Worm (Caenorhabditis elegans) whole organism, L4 larva: ENCODE data around the gene clc-2.
A peak's percentile ranks its signal among the peaks of the same experiment; 100 is the strongest.

ENCODE experiments used
- F10B5.3 ChIP-seq: sonication (generic microtip); optimal IDR thresholded peaks from 2 replicates; lab custom pipeline; 2016; ENCODE audit warnings: mild to moderate bottlenecking, missing genetic modification characterization, missing compliant biosample characterization
- F26F4.8 ChIP-seq: fragments of 200-800 bp; sonication (Bioruptor generic); conservative IDR thresholded peaks from 2 replicates; pipeline ENCODE4 v1.3.6; 2022; ENCODE audit warnings: missing genetic modification characterization, missing compliant biosample characterization
- F49E8.2 ChIP-seq: sonication (generic microtip); optimal IDR thresholded peaks from 2 replicates; lab custom pipeline; 2016; ENCODE audit warnings: missing compliant biosample characterization, mild to moderate bottlenecking, missing genetic modification characterization, borderline replicate concordance
- T20F7.1 ChIP-seq: fragments of 200-800 bp; sonication (Bioruptor generic); optimal IDR thresholded peaks from 2 replicates; lab custom pipeline; 2018; ENCODE audit warnings: mild to moderate bottlenecking, missing genetic modification characterization, missing compliant biosample characterization
- T26A8.4 ChIP-seq: fragments of 200-800 bp; sonication (Bioruptor generic); IDR thresholded peaks from 2 replicates; pipeline ENCODE4 v1.3.6; 2022; ENCODE audit warnings: missing genetic modification characterization, missing compliant biosample characterization
- Y105C5A.15 ChIP-seq: fragments of 200-800 bp; sonication (Bioruptor generic); IDR thresholded peaks from 2 replicates; pipeline ENCODE4 v1.3.6; 2022; ENCODE audit warnings: missing genetic modification characterization, missing compliant biosample characterization
- aha-1 ChIP-seq: fragments of 150-350 bp; peaks from one replicate; lab custom pipeline; 2014; ENCODE audit warnings: missing biosample characterization, missing genetic modification characterization
- arid-1 ChIP-seq: fragments of 200-800 bp; sonication (Bioruptor generic); conservative IDR thresholded peaks from 2 replicates; pipeline ENCODE4 v1.3.6; 2022; ENCODE audit warnings: missing genetic modification reagents, missing genetic modification characterization, missing compliant biosample characterization
- ceh-20 ChIP-seq: fragments of 200-800 bp; sonication (Bioruptor generic); IDR thresholded peaks from 2 replicates; pipeline ENCODE4 v1.3.6; 2022; ENCODE audit warnings: missing genetic modification reagents, missing genetic modification characterization, missing compliant biosample characterization
- ceh-44 ChIP-seq: fragments of 200-800 bp; sonication (Bioruptor generic); IDR thresholded peaks from 2 replicates; pipeline ENCODE4 v1.3.6; 2022; ENCODE audit warnings: missing genetic modification reagents, missing genetic modification characterization, missing compliant biosample characterization
- ceh-82 ChIP-seq: sonication (generic microtip); optimal IDR thresholded peaks from 2 replicates; lab custom pipeline; 2017; ENCODE audit warnings: missing biosample characterization, missing genetic modification characterization
- cey-2 ChIP-seq: sonication (generic microtip); optimal IDR thresholded peaks from 3 replicates; lab custom pipeline; 2017; ENCODE audit warnings: missing genetic modification characterization, mild to moderate bottlenecking, missing compliant biosample characterization, antibody characterized with exemption, borderline replicate concordance; ENCODE audit not compliant: insufficient read depth
- daf-16 ChIP-seq, 3 experiments: sonication (generic microtip); optimal IDR thresholded peaks; 2 replicates each; lab custom pipeline; 2016 to 2017; ENCODE audit warnings: missing genetic modification characterization in 3 of 3, missing genetic modification reagents in 3 of 3, mild to moderate bottlenecking in 2 of 3, missing compliant biosample characterization in 2 of 3, missing biosample characterization in 1 of 3, moderate library complexity in 1 of 3
- daf-19 ChIP-seq: fragments of 200-800 bp; sonication (Bioruptor generic); conservative IDR thresholded peaks from 2 replicates; pipeline ENCODE4 v1.3.6; 2022; ENCODE audit warnings: missing genetic modification characterization, missing compliant biosample characterization
- dmd-8 ChIP-seq: fragments of 200-800 bp; sonication (Bioruptor generic); IDR thresholded peaks from 2 replicates; pipeline ENCODE4 v1.3.6; 2022; ENCODE audit warnings: missing genetic modification characterization, missing compliant biosample characterization
- dpl-1 ChIP-seq: fragments of 150-350 bp; optimal IDR thresholded peaks from 2 replicates; lab custom pipeline; 2014; ENCODE audit warnings: missing biosample characterization, missing genetic modification reagents, missing genetic modification characterization
- dve-1 ChIP-seq: sonication (generic microtip); optimal IDR thresholded peaks from 2 replicates; lab custom pipeline; 2017; ENCODE audit warnings: antibody characterized with exemption, mild to moderate bottlenecking, missing genetic modification characterization, missing compliant biosample characterization; ENCODE audit not compliant: insufficient read depth
- egl-27 ChIP-seq: sonication (generic microtip); optimal IDR thresholded peaks from 3 replicates; lab custom pipeline; 2017; ENCODE audit warnings: missing biosample characterization, missing genetic modification reagents, missing genetic modification characterization
- fkh-10 ChIP-seq: fragments of 150-350 bp; optimal IDR thresholded peaks from 2 replicates; lab custom pipeline; 2014; ENCODE audit warnings: missing biosample characterization, missing genetic modification reagents, missing genetic modification characterization
- fos-1 ChIP-seq: fragments of 150-350 bp; optimal IDR thresholded peaks from 2 replicates; lab custom pipeline; 2014; ENCODE audit warnings: missing biosample characterization, missing genetic modification characterization
- hlh-30 ChIP-seq: sonication (generic microtip); optimal IDR thresholded peaks from 2 replicates; lab custom pipeline; 2017; ENCODE audit warnings: antibody characterized with exemption, mild to moderate bottlenecking, missing genetic modification characterization, missing compliant biosample characterization; ENCODE audit not compliant: insufficient read depth
- jun-1 ChIP-seq: fragments of 150-350 bp; optimal IDR thresholded peaks from 2 replicates; lab custom pipeline; 2014; ENCODE audit warnings: missing biosample characterization, missing genetic modification reagents, missing genetic modification characterization
- lim-7 ChIP-seq: fragments of 200-800 bp; sonication (Bioruptor generic); IDR thresholded peaks from 2 replicates; pipeline ENCODE4 v1.3.6; 2022; ENCODE audit warnings: missing genetic modification characterization, missing compliant biosample characterization
- lin-13 ChIP-seq: fragments of 150-350 bp; optimal IDR thresholded peaks from 2 replicates; lab custom pipeline; 2014; ENCODE audit warnings: missing biosample characterization, missing genetic modification reagents, missing genetic modification characterization
- madf-5 ChIP-seq, 2 experiments: fragments of 200-800 bp; sonication (Bioruptor generic); IDR thresholded peaks; 2 replicates each; pipeline ENCODE4 v1.3.6; 2022; ENCODE audit warnings: missing compliant biosample characterization in 2 of 2, missing genetic modification characterization in 2 of 2
- madf-9 ChIP-seq: fragments of 200-800 bp; sonication (Bioruptor generic); conservative IDR thresholded peaks from 2 replicates; pipeline ENCODE4 v1.3.6; 2022; ENCODE audit warnings: missing genetic modification reagents, missing genetic modification characterization, missing compliant biosample characterization
- mes-2 ChIP-seq: sonication (generic microtip); optimal IDR thresholded peaks from 2 replicates; lab custom pipeline; 2016; ENCODE audit warnings: missing genotype, mild to moderate bottlenecking, missing genetic modification characterization, missing compliant biosample characterization; ENCODE audit not compliant: poor library complexity, severe bottlenecking
- mxl-2 ChIP-seq: fragments of 200-800 bp; sonication (Bioruptor generic); conservative IDR thresholded peaks from 2 replicates; pipeline ENCODE4 v1.3.6; 2022; ENCODE audit warnings: missing genetic modification reagents, missing genetic modification characterization, missing compliant biosample characterization
- nhr-10 ChIP-seq: fragments of 150-350 bp; optimal IDR thresholded peaks from 2 replicates; lab custom pipeline; 2014; ENCODE audit warnings: missing biosample characterization, missing genetic modification characterization
- nhr-102 ChIP-seq: sonication (generic microtip); optimal IDR thresholded peaks from 2 replicates; lab custom pipeline; 2016; ENCODE audit warnings: mild to moderate bottlenecking, missing genetic modification characterization, moderate library complexity, missing compliant biosample characterization
- nhr-237 ChIP-seq: sonication (generic microtip); optimal IDR thresholded peaks from 2 replicates; lab custom pipeline; 2017; ENCODE audit warnings: missing biosample characterization, missing genetic modification characterization
- nhr-28 ChIP-seq: fragments of 150-350 bp; optimal IDR thresholded peaks from 2 replicates; lab custom pipeline; 2014; ENCODE audit warnings: missing biosample characterization, missing genetic modification characterization
- nhr-42 ChIP-seq: fragments of 200-800 bp; sonication (Bioruptor generic); IDR thresholded peaks from 2 replicates; pipeline ENCODE4 v1.3.6; 2022; ENCODE audit warnings: missing genetic modification characterization, missing compliant biosample characterization
- nhr-48 ChIP-seq: sonication (generic microtip); optimal IDR thresholded peaks from 2 replicates; lab custom pipeline; 2016; ENCODE audit warnings: mild to moderate bottlenecking, missing genetic modification characterization, missing compliant biosample characterization
- nhr-6 ChIP-seq: fragments of 150-350 bp; optimal IDR thresholded peaks from 2 replicates; lab custom pipeline; 2014; ENCODE audit warnings: missing biosample characterization, missing genetic modification characterization
- pha-4 ChIP-seq, 2 experiments: fragments of 150-350 bp in 1 of 2; fragments of 200-800 bp in 1 of 2; sonication (Bioruptor generic) in 1 of 2; IDR thresholded peaks in 1 of 2; optimal IDR thresholded peaks in 1 of 2; 2 replicates each; pipeline versions ENCODE4 v1.3.6 to Lab custom; 2014 to 2022; ENCODE audit warnings: missing genetic modification characterization in 2 of 2, missing genetic modification reagents in 2 of 2, missing biosample characterization in 1 of 2, missing compliant biosample characterization in 1 of 2
- pqm-1 ChIP-seq: sonication (generic microtip); optimal IDR thresholded peaks from 2 replicates; lab custom pipeline; 2017; ENCODE audit warnings: missing biosample characterization, missing genetic modification characterization
- saeg-2 ChIP-seq: fragments of 200-800 bp; sonication (Bioruptor generic); IDR thresholded peaks from 2 replicates; pipeline ENCODE4 v1.3.6; 2022; ENCODE audit warnings: missing genetic modification reagents, missing genetic modification characterization, missing compliant biosample characterization
- set-16 ChIP-seq: fragments of 200-800 bp; sonication (Bioruptor generic); IDR thresholded peaks from 2 replicates; pipeline ENCODE4 v1.3.6; 2022; ENCODE audit warnings: missing genetic modification reagents, missing genetic modification characterization, missing compliant biosample characterization
- snpc-1.2 ChIP-seq: fragments of 200-800 bp; sonication (Bioruptor generic); IDR thresholded peaks from 2 replicates; pipeline ENCODE4 v1.3.6; 2022; ENCODE audit warnings: missing genetic modification reagents, missing genetic modification characterization, missing compliant biosample characterization
- spr-1 ChIP-seq: sonication (generic microtip); optimal IDR thresholded peaks from 2 replicates; lab custom pipeline; 2016; ENCODE audit warnings: mild to moderate bottlenecking, missing genetic modification characterization, missing compliant biosample characterization
- spr-3 ChIP-seq: fragments of 200-800 bp; sonication (Bioruptor generic); optimal IDR thresholded peaks from 2 replicates; lab custom pipeline; 2018; ENCODE audit warnings: mild to moderate bottlenecking, missing genetic modification characterization, missing compliant biosample characterization
- tra-1 ChIP-seq: fragments of 200-800 bp; sonication (Bioruptor generic); IDR thresholded peaks from 2 replicates; pipeline ENCODE4 v1.3.6; 2022; ENCODE audit warnings: missing genetic modification reagents, missing genetic modification characterization, missing compliant biosample characterization
- unc-130 ChIP-seq: sonication (generic microtip); optimal IDR thresholded peaks from 2 replicates; lab custom pipeline; 2016; ENCODE audit warnings: missing genetic modification reagents, missing genetic modification characterization, missing compliant biosample characterization
- vab-7 ChIP-seq: fragments of 200-800 bp; sonication (Bioruptor generic); IDR thresholded peaks from 2 replicates; pipeline ENCODE4 v1.3.6; 2022; ENCODE audit warnings: missing genetic modification reagents, missing genetic modification characterization, missing compliant biosample characterization
- zag-1 ChIP-seq: fragments of 150-350 bp; optimal IDR thresholded peaks from 2 replicates; lab custom pipeline; 2014; ENCODE audit warnings: missing biosample characterization, missing genetic modification characterization
- zip-11 ChIP-seq: fragments of 200-800 bp; sonication (Bioruptor generic); IDR thresholded peaks from 2 replicates; pipeline ENCODE4 v1.3.6; 2022; ENCODE audit warnings: missing genetic modification characterization, missing compliant biosample characterization
- ztf-7 ChIP-seq: fragments of 150-350 bp; optimal IDR thresholded peaks from 2 replicates; lab custom pipeline; 2014; ENCODE audit warnings: missing biosample characterization, missing genetic modification characterization

clc-2 gene

ce11 chrX:7442477-7442876 lies 11.2 kb downstream of the clc-2 start, which contains the start of gene acl-12:
Gene acl-12, minus strand, starts transcription at chrX:7442577.
- TF ChIP-seq jun-1 (tag; lab: Kevin White, UChicago), result no peak
- TF ChIP-seq ceh-20 (GFP tag; lab: Robert Waterston, UW), result no peak
- TF ChIP-seq tra-1 (GFP tag; lab: Robert Waterston, UW), result no peak
- no peak for TF ChIP-seq T20F7.1 (GFP tag; lab: Kevin White, UChicago)
- no peak for TF ChIP-seq dve-1 (tag; lab: Kevin White, UChicago)
- no peak for TF ChIP-seq lin-13
- TF ChIP-seq nhr-42 (GFP tag; lab: Robert Waterston, UW), result no peak
- no peak for TF ChIP-seq arid-1 (GFP tag; lab: Robert Waterston, UW)
- no peak for TF ChIP-seq madf-5 (GFP tag; IDR thresholded peaks at IDR 0.05; lab: Robert Waterston, UW)
- TF ChIP-seq vab-7 (GFP tag; lab: Robert Waterston, UW), result no peak
- TF ChIP-seq fos-1, result no peak
- no peak for TF ChIP-seq nhr-6 (tag; lab: Kevin White, UChicago)
- TF ChIP-seq F49E8.2 (tag; lab: Kevin White, UChicago), result no peak
- no peak for TF ChIP-seq set-16 (GFP tag; lab: Robert Waterston, UW)
- no peak for TF ChIP-seq nhr-10 (tag; lab: Kevin White, UChicago)
- no peak for TF ChIP-seq zip-11 (GFP tag; lab: Robert Waterston, UW)
- TF ChIP-seq, all 104 proteins: peak for 0

- TF ChIP-seq saeg-2 (GFP tag; lab: Robert Waterston, UW), result no peak
- no peak for TF ChIP-seq pha-4 (GFP tag; IDR thresholded peaks at IDR 0.05; lab: Robert Waterston, UW)
- TF ChIP-seq pha-4 (tag; optimal IDR thresholded peaks at IDR 0.05; lab: Kevin White, UChicago), result no peak
- TF ChIP-seq unc-130 (GFP tag; lab: Kevin White, UChicago), result no peak
- TF ChIP-seq spr-1, result no peak
- TF ChIP-seq nhr-102 (tag; lab: Kevin White, UChicago), result no peak
- no peak for TF ChIP-seq spr-3 (GFP tag; lab: Kevin White, UChicago)
- TF ChIP-seq dve-1 (tag; lab: Kevin White, UChicago), result peak; percentile 8
- TF ChIP-seq madf-9 (GFP tag; lab: Robert Waterston, UW), result no peak
- no peak for TF ChIP-seq mes-2 (tag; lab: Kevin White, UChicago)
- TF ChIP-seq fkh-10 (GFP tag; lab: Kevin White, UChicago), result no peak
- TF ChIP-seq egl-27 (tag; lab: Kevin White, UChicago), result no peak
- no peak for TF ChIP-seq F10B5.3 (tag; lab: Kevin White, UChicago)
- TF ChIP-seq F26F4.8 (GFP tag; lab: Robert Waterston, UW), result no peak
- TF ChIP-seq daf-19 (GFP tag; lab: Robert Waterston, UW), result no peak
- TF ChIP-seq daf-16 (GFP tag; optimal IDR thresholded peaks at IDR 0.05; lab: Kevin White, UChicago), result no peak
- peak; percentile 38 for TF ChIP-seq daf-16 (tag; optimal IDR thresholded peaks at IDR 0.05; lab: Kevin White, UChicago)
- peak; percentile 32 for TF ChIP-seq nhr-48 (tag; lab: Kevin White, UChicago)
- no peak for TF ChIP-seq T26A8.4 (GFP tag; lab: Robert Waterston, UW)
- peak; percentile 89 for TF ChIP-seq nhr-28
- no peak for TF ChIP-seq Y105C5A.15 (GFP tag; lab: Robert Waterston, UW)
- TF ChIP-seq ceh-82 (tag; lab: Kevin White, UChicago), result no peak
- peak; percentile 68; the same call in 1 of the 2 replicates for TF ChIP-seq tra-1 (GFP tag; lab: Robert Waterston, UW)
- TF ChIP-seq lim-7 (GFP tag; lab: Robert Waterston, UW), result no peak
- TF ChIP-seq dpl-1 (GFP tag; lab: Kevin White, UChicago), result no peak
- TF ChIP-seq ztf-7 (tag; lab: Kevin White, UChicago), result no peak
- TF ChIP-seq mxl-2 (GFP tag; lab: Robert Waterston, UW), result 0 out of 2 replicates have a peak, but pooled peaks have one; percentile 43
- TF ChIP-seq dmd-8 (GFP tag; lab: Robert Waterston, UW), result no peak
- TF ChIP-seq zag-1 (tag; lab: Kevin White, UChicago), result no peak
- no peak for TF ChIP-seq snpc-1.2 (GFP tag; lab: Robert Waterston, UW)
- no peak for TF ChIP-seq cey-2 (tag; lab: Kevin White, UChicago)
- TF ChIP-seq nhr-237, result no peak
- no peak for TF ChIP-seq ceh-44 (GFP tag; lab: Robert Waterston, UW)
- TF ChIP-seq arid-1 (GFP tag; lab: Robert Waterston, UW), result no peak
- no peak for TF ChIP-seq nhr-10 (tag; lab: Kevin White, UChicago)
- peak; percentile 31 for TF ChIP-seq pqm-1 (tag; lab: Kevin White, UChicago)
- TF ChIP-seq set-16 (GFP tag; lab: Robert Waterston, UW), result no peak
- TF ChIP-seq aha-1 (tag; lab: Kevin White, UChicago), result no peak
- TF ChIP-seq hlh-30 (tag; lab: Kevin White, UChicago), result no peak
These were observed 14.5 kb downstream of the clc-2 start for ce11 chrX:7445734-7446133.
